Worm (Caenorhabditis elegans): ENCODE results near the gene nlp-36.

ce11 chrIII:9497412-9497811 lies 8.9 kb downstream of the nlp-36 start:
- no peak for TF ChIP-seq ZK546.5 (tag; optimal IDR thresholded peaks at IDR 0.05)
- no peak for TF ChIP-seq fos-1 (tag; optimal IDR thresholded peaks at IDR 0.05)
- TF ChIP-seq egl-27 (tag; optimal IDR thresholded peaks at IDR 0.05) = no peak
- TF ChIP-seq nhr-11 (tag; optimal IDR thresholded peaks at IDR 0.05) = no peak
- TF ChIP-seq ama-1 (optimal IDR thresholded peaks at IDR 0.05) = no peak
- TF ChIP-seq R02D3.7 (tag; optimal IDR thresholded peaks at IDR 0.05) = no peak
- TF ChIP-seq nhr-12 (tag; optimal IDR thresholded peaks at IDR 0.05) = no peak
- TF ChIP-seq nhr-23 (tag; optimal IDR thresholded peaks at IDR 0.05) = no peak
- TF ChIP-seq elt-1 (tag; optimal IDR thresholded peaks at IDR 0.05) = no peak
- no peak for TF ChIP-seq alr-1 (tag; optimal IDR thresholded peaks at IDR 0.05)
- no peak for TF ChIP-seq nhr-237 (tag; optimal IDR thresholded peaks at IDR 0.05)
- TF ChIP-seq dmd-4 (tag; optimal IDR thresholded peaks at IDR 0.05) = no peak
- no peak for TF ChIP-seq nhr-25 (tag; optimal IDR thresholded peaks at IDR 0.05)
- TF ChIP-seq lin-11 (tag; optimal IDR thresholded peaks at IDR 0.05) = no peak
